Worm (Caenorhabditis elegans) whole organism, L4 larva: ENCODE measurements around the gene F13H8.2.

Experiments
- F10B5.3 ChIP-seq: sonication (generic microtip); optimal IDR thresholded peaks from 2 replicates; lab custom pipeline; 2016; ENCODE audit warnings: mild to moderate bottlenecking, missing genetic modification characterization, missing compliant biosample characterization
- Y105C5A.15 ChIP-seq: fragments of 200-800 bp; sonication (Bioruptor generic); IDR thresholded peaks from 2 replicates; pipeline ENCODE4 v1.3.6; 2022; ENCODE audit warnings: missing genetic modification characterization, missing compliant biosample characterization
- Y5F2A.4 ChIP-seq: fragments of 200-800 bp; sonication (Bioruptor generic); optimal IDR thresholded peaks from 2 replicates; lab custom pipeline; 2018; ENCODE audit warnings: mild to moderate bottlenecking, missing genetic modification characterization, missing compliant biosample characterization
- ZK337.2 ChIP-seq: fragments of 200-800 bp; sonication (Bioruptor generic); IDR thresholded peaks from 2 replicates; pipeline ENCODE4 v1.3.6; 2022; ENCODE audit warnings: missing genetic modification reagents, missing genetic modification characterization, missing compliant biosample characterization
- ama-1 ChIP-seq: fragments of 150-350 bp; optimal IDR thresholded peaks from 2 replicates; lab custom pipeline; 2014; ENCODE audit warnings: inconsistent platforms, mixed read lengths
- arid-1 ChIP-seq: fragments of 200-800 bp; sonication (Bioruptor generic); conservative IDR thresholded peaks from 2 replicates; pipeline ENCODE4 v1.3.6; 2022; ENCODE audit warnings: missing genetic modification reagents, missing genetic modification characterization, missing compliant biosample characterization
- attf-4 ChIP-seq: sonication (generic microtip); optimal IDR thresholded peaks from 3 replicates; lab custom pipeline; 2017; ENCODE audit warnings: missing biosample characterization, missing genetic modification characterization
- ceh-44 ChIP-seq: fragments of 200-800 bp; sonication (Bioruptor generic); IDR thresholded peaks from 2 replicates; pipeline ENCODE4 v1.3.6; 2022; ENCODE audit warnings: missing genetic modification reagents, missing genetic modification characterization, missing compliant biosample characterization
- ceh-62 ChIP-seq: sonication (generic microtip); optimal IDR thresholded peaks from 2 replicates; lab custom pipeline; 2017; ENCODE audit warnings: missing biosample characterization, missing genetic modification characterization
- ces-1 ChIP-seq: fragments of 150-350 bp; sonication (generic microtip); optimal IDR thresholded peaks from 4 replicates; lab custom pipeline; 2014; ENCODE audit warnings: missing biosample characterization, missing genetic modification reagents, missing genetic modification characterization
- daf-16 ChIP-seq, 3 experiments: sonication (generic microtip); optimal IDR thresholded peaks; 2 replicates each; lab custom pipeline; 2016 to 2017; ENCODE audit warnings: missing genetic modification characterization in 3 of 3, missing genetic modification reagents in 3 of 3, mild to moderate bottlenecking in 2 of 3, missing compliant biosample characterization in 2 of 3, missing biosample characterization in 1 of 3, moderate library complexity in 1 of 3
- dmd-6 ChIP-seq: fragments of 200-800 bp; sonication (Bioruptor generic); IDR thresholded peaks from 2 replicates; pipeline ENCODE4 v1.3.6; 2022; ENCODE audit warnings: missing genetic modification reagents, missing genetic modification characterization, missing compliant biosample characterization
- dmd-9 ChIP-seq: fragments of 200-800 bp; sonication (Bioruptor generic); IDR thresholded peaks from 2 replicates; pipeline ENCODE4 v1.3.6; 2022; ENCODE audit warnings: missing genetic modification reagents, missing genetic modification characterization, missing compliant biosample characterization
- egl-27 ChIP-seq: sonication (generic microtip); optimal IDR thresholded peaks from 3 replicates; lab custom pipeline; 2017; ENCODE audit warnings: missing biosample characterization, missing genetic modification reagents, missing genetic modification characterization
- egl-43 ChIP-seq: fragments of 200-800 bp; sonication (Bioruptor generic); IDR thresholded peaks from 2 replicates; pipeline ENCODE4 v1.3.6; 2022; ENCODE audit warnings: missing genetic modification reagents, missing genetic modification characterization, missing compliant biosample characterization
- fkh-10 ChIP-seq: fragments of 150-350 bp; optimal IDR thresholded peaks from 2 replicates; lab custom pipeline; 2014; ENCODE audit warnings: missing biosample characterization, missing genetic modification reagents, missing genetic modification characterization
- fos-1 ChIP-seq: fragments of 150-350 bp; optimal IDR thresholded peaks from 2 replicates; lab custom pipeline; 2014; ENCODE audit warnings: missing biosample characterization, missing genetic modification characterization
- gei-8 ChIP-seq: fragments of 200-800 bp; sonication (Bioruptor generic); optimal IDR thresholded peaks from 2 replicates; lab custom pipeline; 2018; ENCODE audit warnings: mild to moderate bottlenecking, missing genetic modification characterization, missing compliant biosample characterization
- hlh-11 ChIP-seq: fragments of 200-800 bp; sonication (Bioruptor generic); optimal IDR thresholded peaks from 2 replicates; lab custom pipeline; 2018; ENCODE audit warnings: mild to moderate bottlenecking, missing genetic modification characterization, missing compliant biosample characterization
- hlh-30 ChIP-seq: sonication (generic microtip); optimal IDR thresholded peaks from 2 replicates; lab custom pipeline; 2017; ENCODE audit warnings: antibody characterized with exemption, mild to moderate bottlenecking, missing genetic modification characterization, missing compliant biosample characterization; ENCODE audit not compliant: insufficient read depth
- hmg-1.1 ChIP-seq: fragments of 200-800 bp; sonication (Bioruptor generic); IDR thresholded peaks from 2 replicates; pipeline ENCODE4 v1.3.6; 2022; ENCODE audit warnings: missing genetic modification reagents, missing genetic modification characterization, missing compliant biosample characterization
- jun-1 ChIP-seq: fragments of 150-350 bp; optimal IDR thresholded peaks from 2 replicates; lab custom pipeline; 2014; ENCODE audit warnings: missing biosample characterization, missing genetic modification reagents, missing genetic modification characterization
- lin-1 ChIP-seq: fragments of 200-800 bp; sonication (Bioruptor generic); IDR thresholded peaks from 2 replicates; pipeline ENCODE4 v1.3.6; 2022; ENCODE audit warnings: missing genetic modification reagents, missing genetic modification characterization, missing compliant biosample characterization
- lin-15B ChIP-seq: fragments of 150-350 bp; sonication (generic microtip); optimal IDR thresholded peaks from 3 replicates; lab custom pipeline; 2014; ENCODE audit warnings: missing biosample characterization, missing genetic modification characterization
- lin-38 ChIP-seq: fragments of 200-800 bp; sonication (Bioruptor generic); IDR thresholded peaks from 2 replicates; pipeline ENCODE4 v1.3.6; 2022; ENCODE audit warnings: missing genetic modification reagents, missing genetic modification characterization, missing compliant biosample characterization
- mdl-1 ChIP-seq, 2 experiments: fragments of 150-350 bp in 1 of 2; sonication (generic microtip) in 1 of 2; optimal IDR thresholded peaks; 2 replicates each; lab custom pipeline; 2014 to 2017; ENCODE audit warnings: missing biosample characterization in 2 of 2, missing genetic modification characterization in 2 of 2
- mep-1 ChIP-seq: fragments of 150-350 bp; sonication (generic microtip); optimal IDR thresholded peaks from 3 replicates; lab custom pipeline; 2014; ENCODE audit warnings: missing biosample characterization, missing genetic modification characterization
- mxl-3 ChIP-seq: fragments of 200-800 bp; sonication (Bioruptor generic); optimal IDR thresholded peaks from 2 replicates; lab custom pipeline; 2018; ENCODE audit warnings: mild to moderate bottlenecking, missing genetic modification characterization, missing compliant biosample characterization
- nhr-10 ChIP-seq: fragments of 150-350 bp; optimal IDR thresholded peaks from 2 replicates; lab custom pipeline; 2014; ENCODE audit warnings: missing biosample characterization, missing genetic modification characterization
- nhr-102 ChIP-seq: sonication (generic microtip); optimal IDR thresholded peaks from 2 replicates; lab custom pipeline; 2016; ENCODE audit warnings: mild to moderate bottlenecking, missing genetic modification characterization, moderate library complexity, missing compliant biosample characterization
- nhr-11 ChIP-seq: fragments of 150-350 bp; optimal IDR thresholded peaks from 2 replicates; lab custom pipeline; 2014; ENCODE audit warnings: missing biosample characterization, missing genetic modification characterization
- nhr-28 ChIP-seq: fragments of 150-350 bp; optimal IDR thresholded peaks from 2 replicates; lab custom pipeline; 2014; ENCODE audit warnings: missing biosample characterization, missing genetic modification characterization
- nhr-6 ChIP-seq: fragments of 150-350 bp; optimal IDR thresholded peaks from 2 replicates; lab custom pipeline; 2014; ENCODE audit warnings: missing biosample characterization, missing genetic modification characterization
- pqm-1 ChIP-seq: sonication (generic microtip); optimal IDR thresholded peaks from 2 replicates; lab custom pipeline; 2017; ENCODE audit warnings: missing biosample characterization, missing genetic modification characterization
- snpc-4 ChIP-seq: fragments of 150-350 bp; optimal IDR thresholded peaks from 2 replicates; lab custom pipeline; 2014; ENCODE audit warnings: missing biosample characterization, missing genetic modification characterization
- tra-1 ChIP-seq: fragments of 200-800 bp; sonication (Bioruptor generic); IDR thresholded peaks from 2 replicates; pipeline ENCODE4 v1.3.6; 2022; ENCODE audit warnings: missing genetic modification reagents, missing genetic modification characterization, missing compliant biosample characterization
- unc-130 ChIP-seq: sonication (generic microtip); optimal IDR thresholded peaks from 2 replicates; lab custom pipeline; 2016; ENCODE audit warnings: missing genetic modification reagents, missing genetic modification characterization, missing compliant biosample characterization
- unc-62 ChIP-seq, 3 experiments: fragments of 150-350 bp in 1 of 3; sonication (generic microtip); optimal IDR thresholded peaks in 2 of 3; peaks in 1 of 3; 1 replicate in 1 of 3; 2 replicates in 2 of 3; lab custom pipeline; 2014 to 2017; ENCODE audit warnings: missing biosample characterization in 3 of 3, missing genetic modification characterization in 3 of 3, missing genetic modification reagents in 3 of 3, missing genotype in 1 of 3
- zfp-2 ChIP-seq: sonication (generic microtip); optimal IDR thresholded peaks from 2 replicates; lab custom pipeline; 2016; ENCODE audit warnings: mild to moderate bottlenecking, missing genetic modification characterization, missing compliant biosample characterization
- zfp-3 ChIP-seq: fragments of 200-800 bp; sonication (Bioruptor generic); conservative IDR thresholded peaks from 2 replicates; pipeline ENCODE4 v1.3.6; 2022; ENCODE audit warnings: missing genetic modification reagents, missing genetic modification characterization, missing compliant biosample characterization

Gene F13H8.2

DNA sequence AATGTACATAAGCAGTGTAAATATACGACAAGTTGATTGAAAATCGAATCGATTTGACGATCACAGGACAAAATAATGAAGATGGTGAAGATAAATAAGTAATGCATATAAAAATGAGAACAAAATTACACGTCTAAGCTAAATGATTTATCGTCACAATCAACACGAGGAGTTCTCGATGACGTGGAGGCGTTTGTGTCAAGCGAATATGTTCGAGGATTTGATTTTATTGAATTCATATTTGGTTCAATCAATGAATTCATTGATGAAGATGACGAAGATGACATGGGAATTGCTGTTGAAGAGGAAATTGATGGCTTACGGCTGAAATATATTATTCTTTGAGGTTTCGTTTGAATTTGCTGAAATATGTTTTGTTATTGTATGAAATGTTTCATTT lies 22.4 kb downstream of the F13H8.2 start, which contains the start of gene nyn-3:
Gene nyn-3, minus strand, starts transcription at position 101 of the 400 bp plus-strand sequence.
- TF ChIP-seq F10B5.3 (tag; lab: Kevin White, UChicago) (no peak), arid-1 (GFP tag; lab: Robert Waterston, UW) (no peak), zfp-2 (no peak), hlh-30 (tag; lab: Kevin White, UChicago) (no peak), egl-43 (GFP tag; lab: Robert Waterston, UW) (no peak)

DNA sequence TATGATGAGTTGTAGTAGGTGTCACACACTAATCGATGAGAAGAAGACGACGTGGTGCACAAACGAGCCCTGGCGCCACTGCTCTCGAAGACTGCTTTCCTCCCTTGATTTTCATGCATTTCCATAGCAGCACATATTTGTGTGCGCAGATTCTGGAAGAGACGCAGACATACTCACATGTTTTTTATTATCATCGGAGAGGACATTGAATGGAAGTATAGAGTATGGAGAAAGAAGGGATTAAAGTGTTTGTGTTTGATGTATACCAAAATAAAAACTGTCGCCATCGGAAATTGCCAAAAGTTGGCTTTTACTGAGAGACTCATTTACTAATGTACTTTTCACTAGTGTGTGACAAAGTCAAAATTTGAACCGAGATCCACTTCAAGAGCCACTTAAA lies 24.1 kb downstream of the F13H8.2 start, which contains the start of gene mps-1:
Gene mps-1, minus strand, starts transcription at position 101 of the 400 bp plus-strand sequence.
- TF ChIP-seq pqm-1 (tag; lab: Kevin White, UChicago) (no peak), ces-1 (GFP tag; lab: Kevin White, UChicago) (no peak), gei-8 (GFP tag; lab: Kevin White, UChicago) (no peak), nhr-102 (no peak), fos-1 (tag; lab: Kevin White, UChicago) (no peak), lin-38 (GFP tag; lab: Robert Waterston, UW) (no peak), dmd-6 (no peak), attf-4 (tag; lab: Kevin White, UChicago) (no peak), zfp-3 (GFP tag; lab: Robert Waterston, UW) (no peak), ceh-44 (GFP tag; lab: Robert Waterston, UW) (no peak), Y105C5A.15 (GFP tag; lab: Robert Waterston, UW) (no peak), mep-1 (tag; lab: Kevin White, UChicago) (no peak), nhr-10 (no peak), snpc-4 (tag; lab: Kevin White, UChicago) (no peak), hmg-1.1 (GFP tag; lab: Robert Waterston, UW) (no peak), nhr-6 (tag; lab: Kevin White, UChicago) (no peak), lin-15B (tag; lab: Kevin White, UChicago) (no peak), fkh-10 (GFP tag; lab: Kevin White, UChicago) (no peak), hlh-11 (tag; lab: Kevin White, UChicago) (no peak), lin-1 (GFP tag; lab: Robert Waterston, UW) (no peak)

ce11 chrII:6303209-6303740 lies 33.1 kb downstream of the F13H8.2 start, which contains the start of gene C29F5.1:
TSS of gene C29F5.1 (plus strand) at chrII:6303525.
- TF ChIP-seq daf-16 (GFP tag; optimal IDR thresholded peaks at IDR 0.05; lab: Kevin White, UChicago): peak in 1 of 2 experiments; percentile 18
- no peak for TF ChIP-seq daf-16 (tag; optimal IDR thresholded peaks at IDR 0.05; lab: Kevin White, UChicago)
- TF ChIP-seq unc-62 (GFP tag; optimal IDR thresholded peaks at IDR 0.05 in 1 of 2; lab: Kevin White, UChicago): no peak
- no peak for TF ChIP-seq unc-62 (tag; optimal IDR thresholded peaks at IDR 0.05; lab: Kevin White, UChicago)
- TF ChIP-seq tra-1 (GFP tag; lab: Robert Waterston, UW): no peak
- no peak for TF ChIP-seq egl-27 (tag; lab: Kevin White, UChicago)
- TF ChIP-seq nhr-11 (tag; lab: Kevin White, UChicago): peak; percentile 36
- 0 out of 2 replicates have a peak, but pooled peaks have one; percentile 41 for TF ChIP-seq ZK337.2 (GFP tag; lab: Robert Waterston, UW)
- TF ChIP-seq mxl-3 (GFP tag; lab: Kevin White, UChicago): no peak
- TF ChIP-seq snpc-4 (tag; lab: Kevin White, UChicago): no peak
- TF ChIP-seq nhr-28 (tag; lab: Kevin White, UChicago): peak; percentile 4

ce11 chrII:6306125-6306524 lies 36.0 kb downstream of the F13H8.2 start, which contains the start of gene C29F5.8:
TSS of gene C29F5.8 (plus strand) at chrII:6306425.
- TF ChIP-seq hmg-1.1 (GFP tag; lab: Robert Waterston, UW) (no peak), jun-1 (tag; lab: Kevin White, UChicago) (no peak), mdl-1 (tag; optimal IDR thresholded peaks at IDR 0.05; lab: Kevin White, UChicago) (no peak), unc-130 (no peak), mxl-3 (GFP tag; lab: Kevin White, UChicago) (no peak), dmd-9 (GFP tag; lab: Robert Waterston, UW) (no peak), Y105C5A.15 (GFP tag; lab: Robert Waterston, UW) (no peak), ama-1 (no peak), ceh-44 (GFP tag; lab: Robert Waterston, UW) (no peak), ceh-62 (no peak), Y5F2A.4 (GFP tag; lab: Kevin White, UChicago) (no peak)
- TF ChIP-seq, all 104 proteins: peak for 0
